Worm (Caenorhabditis elegans): ENCODE results near the gene srv-28.

- TF ChIP-seq mep-1 (tag; optimal IDR thresholded peaks at IDR 0.05) (no peak), ceh-82 (tag; optimal IDR thresholded peaks at IDR 0.05) (no peak), elt-2 (tag; optimal IDR thresholded peaks at IDR 0.05) (no peak), zag-1 (tag; optimal IDR thresholded peaks at IDR 0.05) (no peak), lin-35 (GFP tag; optimal IDR thresholded peaks at IDR 0.05) (no peak), C34B4.2 (tag; optimal IDR thresholded peaks at IDR 0.05) (no peak), egl-27 (tag; optimal IDR thresholded peaks at IDR 0.05) (no peak), nhr-237 (tag; optimal IDR thresholded peaks at IDR 0.05) (no peak)
Measured at ce11 chrIV:6239993-6240392, 23.2 kb downstream of the srv-28 start, which contains the start of gene F58F9.9.

Measured in whole organism, L1 larva.